Fruit fly (Drosophila melanogaster): ENCODE data around the gene sty.

DNA sequence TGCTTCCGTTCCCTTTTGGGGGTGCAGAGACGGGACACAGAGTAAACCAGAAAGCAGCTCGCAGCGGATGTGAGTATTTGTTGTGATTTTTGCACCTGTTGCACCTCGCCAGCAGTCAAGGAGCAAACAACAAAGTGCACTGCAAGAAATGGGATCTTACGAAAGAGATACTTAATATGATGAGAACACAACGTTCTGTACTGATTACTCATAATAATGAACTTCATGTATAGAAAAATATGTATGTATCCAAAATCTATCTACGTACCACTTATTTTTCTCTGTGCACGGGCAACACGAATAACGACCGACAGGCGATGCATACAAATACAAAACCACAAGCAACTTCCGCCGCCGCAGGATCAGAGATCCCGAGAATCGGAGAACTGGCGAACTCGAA lies 26.9 kb downstream of the sty start:
- no peak for TF ChIP-seq CG8478 (optimal IDR thresholded peaks at IDR 0.05)
- TF ChIP-seq pan (optimal IDR thresholded peaks at IDR 0.05): no peak
- no peak for TF ChIP-seq usp (GFP tag; optimal IDR thresholded peaks at IDR 0.05)
- no peak for TF ChIP-seq psq (optimal IDR thresholded peaks at IDR 0.05)
- no peak for TF ChIP-seq EcR (GFP tag; optimal IDR thresholded peaks at IDR 0.05)
